Worm (Caenorhabditis elegans): ENCODE measurements around the gene flp-17.

ce11 chrIV:17183629-17184028, 8.1 kb downstream of the flp-17 start, which contains the start of gene col-138:
- TF ChIP-seq him-1 (tag; optimal IDR thresholded peaks at IDR 0.05) (no peak), W03F9.2 (tag; optimal IDR thresholded peaks at IDR 0.05) (no peak)

Measured in whole organism, L4/young adult.